Worm (Caenorhabditis elegans): ENCODE results near the gene C43H6.6.

ce11 chrX:2425284-2425683, 30.2 kb downstream of the C43H6.6 start:
- TF ChIP-seq fkh-2 (tag; optimal IDR thresholded peaks at IDR 0.05) (no peak), egl-27 (tag; optimal IDR thresholded peaks at IDR 0.05) (no peak), lin-39 (tag; optimal IDR thresholded peaks at IDR 0.05) (no peak), nhr-237 (tag; optimal IDR thresholded peaks at IDR 0.05) (no peak), R02D3.7 (tag; optimal IDR thresholded peaks at IDR 0.05) (no peak), nfya-1 (tag; optimal IDR thresholded peaks at IDR 0.05; ENCODE audit: insufficient read depth) (no peak), daf-12 (tag; optimal IDR thresholded peaks at IDR 0.05) (no peak)
